Worm (Caenorhabditis elegans) whole organism, L2 larva: ENCODE measurements around the gene lin-18.
A peak's percentile ranks its signal among the peaks of the same experiment; 100 is the strongest.

Source experiments
- C34F6.9 ChIP-seq: fragments of 150-350 bp; optimal IDR thresholded peaks from 2 replicates; lab custom pipeline; 2014; ENCODE audit warnings: missing biosample characterization, missing genetic modification characterization
- R02D3.7 ChIP-seq: fragments of 150-350 bp; optimal IDR thresholded peaks from 2 replicates; lab custom pipeline; 2014; ENCODE audit warnings: missing biosample characterization, missing genetic modification characterization
- ZK546.5 ChIP-seq: sonication (generic microtip); optimal IDR thresholded peaks from 2 replicates; lab custom pipeline; 2017; ENCODE audit warnings: missing biosample characterization, missing genetic modification characterization
- alr-1 ChIP-seq: fragments of 150-350 bp; optimal IDR thresholded peaks from 2 replicates; lab custom pipeline; 2014; ENCODE audit warnings: missing biosample characterization, missing genetic modification characterization
- aly-2 ChIP-seq: fragments of 150-350 bp; optimal IDR thresholded peaks from 2 replicates; lab custom pipeline; 2014; ENCODE audit warnings: missing biosample characterization, missing genetic modification characterization
- blmp-1 ChIP-seq: sonication (generic microtip); optimal IDR thresholded peaks from 2 replicates; lab custom pipeline; 2017; ENCODE audit warnings: missing genetic modification characterization, mild to moderate bottlenecking, missing compliant biosample characterization, antibody characterized with exemption, moderate library complexity; ENCODE audit not compliant: insufficient read depth
- ceh-16 ChIP-seq: fragments of 150-350 bp; optimal IDR thresholded peaks from 2 replicates; lab custom pipeline; 2014; ENCODE audit warnings: missing biosample characterization, missing genetic modification characterization
- ceh-82 ChIP-seq: fragments of 150-350 bp; optimal IDR thresholded peaks from 2 replicates; lab custom pipeline; 2014; ENCODE audit warnings: missing biosample characterization, missing genetic modification characterization
- crh-2 ChIP-seq: sonication (generic microtip); optimal IDR thresholded peaks from 2 replicates; lab custom pipeline; 2017; ENCODE audit warnings: missing biosample characterization, missing genetic modification characterization
- dmd-4 ChIP-seq: sonication (generic microtip); optimal IDR thresholded peaks from 2 replicates; lab custom pipeline; 2017; ENCODE audit warnings: missing biosample characterization, missing genetic modification characterization
- egl-27 ChIP-seq: sonication (generic microtip); optimal IDR thresholded peaks from 3 replicates; lab custom pipeline; 2017; ENCODE audit warnings: missing biosample characterization, missing genetic modification reagents, missing genetic modification characterization
- fos-1 ChIP-seq: fragments of 150-350 bp; optimal IDR thresholded peaks from 2 replicates; lab custom pipeline; 2014; ENCODE audit warnings: missing biosample characterization, missing genetic modification characterization
- gmeb-1 ChIP-seq: fragments of 150-350 bp; optimal IDR thresholded peaks from 2 replicates; lab custom pipeline; 2014; ENCODE audit warnings: missing biosample characterization, missing genetic modification characterization
- lin-11 ChIP-seq: fragments of 150-350 bp; sonication (generic microtip); optimal IDR thresholded peaks from 2 replicates; lab custom pipeline; 2014; ENCODE audit warnings: missing biosample characterization, missing genetic modification characterization, inconsistent platforms, mixed read lengths
- lin-39 ChIP-seq: fragments of 150-350 bp; optimal IDR thresholded peaks from 2 replicates; lab custom pipeline; 2014; ENCODE audit warnings: missing biosample characterization, missing genetic modification reagents, missing genetic modification characterization
- lsy-2 ChIP-seq, 2 experiments: fragments of 150-350 bp in 1 of 2; sonication (generic microtip) in 1 of 2; optimal IDR thresholded peaks; 2 replicates each; lab custom pipeline; 2014 to 2017; ENCODE audit warnings: missing biosample characterization in 2 of 2, missing genetic modification characterization in 2 of 2
- mab-5 ChIP-seq: fragments of 150-350 bp; optimal IDR thresholded peaks from 2 replicates; lab custom pipeline; 2014; ENCODE audit warnings: missing biosample characterization, missing genetic modification characterization
- mbf-1 ChIP-seq: sonication (generic microtip); optimal IDR thresholded peaks from 2 replicates; lab custom pipeline; 2017; ENCODE audit warnings: missing biosample characterization, missing genetic modification characterization
- mdl-1 ChIP-seq, 2 experiments: fragments of 150-350 bp in 1 of 2; sonication (generic microtip) in 1 of 2; optimal IDR thresholded peaks; 2 replicates each; lab custom pipeline; 2017; ENCODE audit warnings: missing biosample characterization in 2 of 2, missing genetic modification characterization in 2 of 2
- nhr-11 ChIP-seq: fragments of 150-350 bp; optimal IDR thresholded peaks from 2 replicates; lab custom pipeline; 2014; ENCODE audit warnings: missing biosample characterization, missing genetic modification characterization
- nhr-12 ChIP-seq: fragments of 150-350 bp; optimal IDR thresholded peaks from 2 replicates; lab custom pipeline; 2014; ENCODE audit warnings: missing biosample characterization, missing genetic modification characterization
- nhr-129 ChIP-seq: fragments of 150-350 bp; optimal IDR thresholded peaks from 2 replicates; lab custom pipeline; 2014; ENCODE audit warnings: missing biosample characterization, missing genetic modification characterization
- nhr-23 ChIP-seq: fragments of 150-350 bp; optimal IDR thresholded peaks from 2 replicates; lab custom pipeline; 2014; ENCODE audit warnings: missing biosample characterization, missing genetic modification reagents, missing genetic modification characterization
- nhr-25 ChIP-seq: fragments of 150-350 bp; sonication (generic microtip); optimal IDR thresholded peaks from 3 replicates; lab custom pipeline; 2014; ENCODE audit warnings: missing biosample characterization, missing genetic modification characterization
- nhr-6 ChIP-seq: fragments of 150-350 bp; optimal IDR thresholded peaks from 2 replicates; lab custom pipeline; 2014; ENCODE audit warnings: missing biosample characterization, missing genetic modification characterization
- nhr-77 ChIP-seq: fragments of 150-350 bp; optimal IDR thresholded peaks from 2 replicates; lab custom pipeline; 2014; ENCODE audit warnings: missing biosample characterization, missing genetic modification characterization
- sem-4 ChIP-seq: fragments of 150-350 bp; optimal IDR thresholded peaks from 2 replicates; lab custom pipeline; 2014; ENCODE audit warnings: missing biosample characterization, missing genetic modification reagents, missing genetic modification characterization
- sma-3 ChIP-seq: sonication (generic microtip); optimal IDR thresholded peaks from 2 replicates; lab custom pipeline; 2016; ENCODE audit warnings: missing genetic modification reagents, missing genetic modification characterization, missing compliant biosample characterization
- sma-9 ChIP-seq, 2 experiments: fragments of 150-350 bp in 1 of 2; sonication (generic microtip) in 1 of 2; optimal IDR thresholded peaks; 2 replicates each; lab custom pipeline; 2014 to 2016; ENCODE audit warnings: missing genetic modification characterization in 2 of 2, mild to moderate bottlenecking in 1 of 2, missing biosample characterization in 1 of 2, missing compliant biosample characterization in 1 of 2, missing genetic modification reagents in 1 of 2, moderate library complexity in 1 of 2
- snpc-4 ChIP-seq: fragments of 150-350 bp; optimal IDR thresholded peaks from 2 replicates; lab custom pipeline; 2014; ENCODE audit warnings: missing biosample characterization, missing genetic modification characterization
- unc-55 ChIP-seq: fragments of 150-350 bp; sonication (generic microtip); optimal IDR thresholded peaks from 3 replicates; lab custom pipeline; 2014; ENCODE audit warnings: missing biosample characterization, missing genetic modification reagents, missing genetic modification characterization
- unc-62 ChIP-seq: fragments of 150-350 bp; optimal IDR thresholded peaks from 2 replicates; lab custom pipeline; 2014; ENCODE audit warnings: missing biosample characterization, missing genetic modification reagents, missing genetic modification characterization
- zag-1 ChIP-seq: fragments of 150-350 bp; optimal IDR thresholded peaks from 2 replicates; lab custom pipeline; 2014; ENCODE audit warnings: missing biosample characterization, missing genetic modification characterization
- ztf-1 ChIP-seq: fragments of 200-800 bp; sonication (Bioruptor generic); conservative IDR thresholded peaks from 2 replicates; pipeline ENCODE4 v1.3.6; 2022; ENCODE audit warnings: missing genetic modification characterization, missing compliant biosample characterization
- ztf-11 ChIP-seq: sonication (generic microtip); optimal IDR thresholded peaks from 2 replicates; lab custom pipeline; 2017; ENCODE audit warnings: missing biosample characterization, missing genetic modification characterization
- ztf-4 ChIP-seq: fragments of 150-350 bp; optimal IDR thresholded peaks from 2 replicates; lab custom pipeline; 2014; ENCODE audit warnings: missing biosample characterization, missing genetic modification characterization

lin-18 gene

ce11 chrX:3919689-3920088 lies 38.7 kb upstream of the lin-18 start:
- TF ChIP-seq ztf-4 (no peak), ceh-82 (tag; lab: Kevin White, UChicago) (no peak), snpc-4 (no peak), unc-55 (GFP tag; lab: Kevin White, UChicago) (no peak), egl-27 (tag; lab: Kevin White, UChicago) (no peak), nhr-11 (no peak), ztf-11 (no peak), mab-5 (tag; lab: Kevin White, UChicago) (no peak), nhr-129 (tag; lab: Kevin White, UChicago) (no peak), R02D3.7 (tag; lab: Kevin White, UChicago) (no peak), nhr-25 (tag; lab: Kevin White, UChicago) (no peak), gmeb-1 (no peak), C34F6.9 (tag; lab: Kevin White, UChicago) (no peak), lsy-2 (tag; optimal IDR thresholded peaks at IDR 0.05; lab: Kevin White, UChicago) (no peak), zag-1 (tag; lab: Kevin White, UChicago) (no peak)

- TF ChIP-seq nhr-129 (tag; lab: Kevin White, UChicago) = no peak
- no peak for TF ChIP-seq nhr-12 (tag; lab: Kevin White, UChicago)
- no peak for TF ChIP-seq nhr-6 (tag; lab: Kevin White, UChicago)
- TF ChIP-seq ztf-4 = no peak
- TF ChIP-seq alr-1 = no peak
- no peak for TF ChIP-seq blmp-1 (tag; lab: Kevin White, UChicago)
- no peak for TF ChIP-seq sma-9 (GFP tag; optimal IDR thresholded peaks at IDR 0.05; lab: Kevin White, UChicago)
- TF ChIP-seq sma-9 (tag; optimal IDR thresholded peaks at IDR 0.05; lab: Kevin White, UChicago) = no peak
- TF ChIP-seq ZK546.5 (tag; lab: Kevin White, UChicago) = no peak
- TF ChIP-seq mdl-1 (tag; optimal IDR thresholded peaks at IDR 0.05; lab: Kevin White, UChicago) = no peak
- TF ChIP-seq R02D3.7 (tag; lab: Kevin White, UChicago) = no peak
- TF ChIP-seq lin-11 (tag; lab: Kevin White, UChicago) = no peak
- TF ChIP-seq fos-1 (tag; lab: Kevin White, UChicago) = no peak
- TF ChIP-seq, all 48 proteins: peak for 0
Observed at ce11 chrX:3920101-3920500, 38.3 kb upstream of the lin-18 start, which contains the start of gene T22B2.2. TSS of gene T22B2.2 (plus strand) at chrX:3920401.

ce11 chrX:3920747-3921146 lies 37.6 kb upstream of the lin-18 start:
- TF ChIP-seq nhr-77 (tag; lab: Kevin White, UChicago) (no peak), blmp-1 (tag; lab: Kevin White, UChicago) (no peak), sma-3 (GFP tag; lab: Kevin White, UChicago) (no peak), crh-2 (tag; lab: Kevin White, UChicago) (no peak), lin-11 (tag; lab: Kevin White, UChicago) (no peak), zag-1 (tag; lab: Kevin White, UChicago) (no peak), ztf-11 (no peak), ztf-1 (GFP tag; lab: Robert Waterston, UW) (no peak)

- TF ChIP-seq lsy-2 (tag; optimal IDR thresholded peaks at IDR 0.05; lab: Kevin White, UChicago) (no peak), unc-62 (GFP tag; lab: Kevin White, UChicago) (no peak), nhr-23 (no peak)
Observed at ce11 chrX:3925776-3926175, 32.6 kb upstream of the lin-18 start, which contains the start of gene T22B2.1. TSS of gene T22B2.1 (plus strand) at chrX:3926076.

- TF ChIP-seq aly-2 (no peak), mdl-1 (tag; optimal IDR thresholded peaks at IDR 0.05; lab: Kevin White, UChicago) (no peak), ceh-16 (tag; lab: Kevin White, UChicago) (no peak), nhr-6 (tag; lab: Kevin White, UChicago) (no peak), alr-1 (no peak)
- TF ChIP-seq, all 48 proteins: peak for 0
Observed at ce11 chrX:3931350-3931749, 27.0 kb upstream of the lin-18 start, which contains the start of gene adt-3. TSS of gene adt-3 (plus strand) at chrX:3931650.

ce11 chrX:3932694-3933093 lies 25.7 kb upstream of the lin-18 start:
- peak; percentile 5 for TF ChIP-seq sem-4 (tag; lab: Kevin White, UChicago)
- TF ChIP-seq nhr-25 (tag; lab: Kevin White, UChicago) = peak; percentile 65
- TF ChIP-seq lin-39 (tag; lab: Kevin White, UChicago) = no peak
- peak; percentile 41 for TF ChIP-seq sma-9 (GFP tag; optimal IDR thresholded peaks at IDR 0.05; lab: Kevin White, UChicago)
- TF ChIP-seq sma-9 (tag; optimal IDR thresholded peaks at IDR 0.05; lab: Kevin White, UChicago) = no peak
- no peak for TF ChIP-seq mbf-1 (tag; lab: Kevin White, UChicago)
- peak; percentile 88 for TF ChIP-seq blmp-1 (tag; lab: Kevin White, UChicago)
- no peak for TF ChIP-seq dmd-4 (tag; lab: Kevin White, UChicago)
- peak; percentile 13 for TF ChIP-seq sma-3 (GFP tag; lab: Kevin White, UChicago)
- TF ChIP-seq, all 48 proteins: peak for 5
